Worm (Caenorhabditis elegans) whole organism, mixed stage, embryonic: Measurements from ENCODE around the gene T13F3.4.

Source experiments
- blmp-1 ChIP-seq: fragments of 150-350 bp; optimal IDR thresholded peaks from 2 replicates; lab custom pipeline; 2014; ENCODE audit warnings: missing biosample characterization, missing genetic modification characterization
- ceh-43 ChIP-seq: fragments of 200-800 bp; sonication (Bioruptor generic); optimal IDR thresholded peaks from 2 replicates; lab custom pipeline; 2018; ENCODE audit warnings: mild to moderate bottlenecking, missing genetic modification characterization, moderate library complexity, missing compliant biosample characterization
- ces-1 ChIP-seq: fragments of 150-350 bp; optimal IDR thresholded peaks from 2 replicates; lab custom pipeline; 2014; ENCODE audit warnings: missing biosample characterization, missing genetic modification reagents, missing genetic modification characterization
- elt-3 ChIP-seq: fragments of 150-350 bp; optimal IDR thresholded peaks from 2 replicates; lab custom pipeline; 2014; ENCODE audit warnings: missing biosample characterization, missing genetic modification characterization
- flh-1 ChIP-seq: fragments of 200-800 bp; sonication (Bioruptor generic); optimal IDR thresholded peaks from 2 replicates; lab custom pipeline; 2018; ENCODE audit warnings: mild to moderate bottlenecking, missing genetic modification characterization, moderate library complexity, missing compliant biosample characterization
- lin-13 ChIP-seq: fragments of 150-350 bp; optimal IDR thresholded peaks from 2 replicates; lab custom pipeline; 2014; ENCODE audit warnings: missing biosample characterization, missing genetic modification characterization
- lsy-2 ChIP-seq: fragments of 150-350 bp; optimal IDR thresholded peaks from 2 replicates; lab custom pipeline; 2014; ENCODE audit warnings: missing biosample characterization, missing genetic modification characterization
- mab-5 ChIP-seq: fragments of 150-350 bp; optimal IDR thresholded peaks from 2 replicates; lab custom pipeline; 2014; ENCODE audit warnings: missing biosample characterization, missing genetic modification characterization
- nhr-237 ChIP-seq: fragments of 150-350 bp; optimal IDR thresholded peaks from 2 replicates; lab custom pipeline; 2014; ENCODE audit warnings: missing biosample characterization, missing genetic modification characterization
- nhr-28 ChIP-seq: fragments of 150-350 bp; optimal IDR thresholded peaks from 2 replicates; lab custom pipeline; 2014; ENCODE audit warnings: missing biosample characterization, missing genetic modification characterization
- nhr-76 ChIP-seq: sonication (generic microtip); optimal IDR thresholded peaks from 2 replicates; lab custom pipeline; 2017; ENCODE audit warnings: missing biosample characterization, missing genetic modification characterization
- snpc-4 ChIP-seq: fragments of 150-350 bp; optimal IDR thresholded peaks from 2 replicates; lab custom pipeline; 2014; ENCODE audit warnings: missing biosample characterization, missing genetic modification characterization
- unc-62 ChIP-seq: fragments of 150-350 bp; optimal IDR thresholded peaks from 2 replicates; lab custom pipeline; 2014; ENCODE audit warnings: missing biosample characterization, missing genetic modification reagents, missing genetic modification characterization
- ztf-11 ChIP-seq: fragments of 150-350 bp; optimal IDR thresholded peaks from 2 replicates; lab custom pipeline; 2014; ENCODE audit warnings: missing biosample characterization, missing genetic modification characterization

ce11 chrV:16277918-16278317 is 11.5 kb upstream of the T13F3.4 start, which contains the start of gene cyp-37B1:
- no peak for TF ChIP-seq lsy-2
- no peak for TF ChIP-seq ces-1 (GFP tag; lab: Kevin White, UChicago)
- no peak for TF ChIP-seq lin-13 (tag; lab: Kevin White, UChicago)
- no peak for TF ChIP-seq blmp-1
- TF ChIP-seq nhr-237 (tag; lab: Kevin White, UChicago), result no peak
- no peak for TF ChIP-seq nhr-28 (tag; lab: Kevin White, UChicago)
- no peak for TF ChIP-seq mab-5 (tag; lab: Kevin White, UChicago)
- no peak for TF ChIP-seq nhr-76 (tag; lab: Kevin White, UChicago)
- no peak for TF ChIP-seq unc-62 (GFP tag; lab: Kevin White, UChicago)
- TF ChIP-seq elt-3 (tag; lab: Kevin White, UChicago), result no peak
- TF ChIP-seq ztf-11 (tag; lab: Kevin White, UChicago), result no peak
- TF ChIP-seq snpc-4 (tag; lab: Kevin White, UChicago), result no peak
- no peak for TF ChIP-seq ceh-43 (GFP tag; lab: Kevin White, UChicago)
- no peak for TF ChIP-seq flh-1 (GFP tag; lab: Kevin White, UChicago)
